Fruit fly (Drosophila melanogaster): ENCODE results near the gene Hip1.

Hip1 gene

dm6 chr3L:12792933-12793448, 19.6 kb upstream of the Hip1 start (continued):
- TF ChIP-seq salr (GFP tag; optimal IDR thresholded peaks at IDR 0.05) (peak; percentile 38 to 87), fd59A (GFP tag; optimal IDR thresholded peaks at IDR 0.05) (peak; percentile 68), CG3032 (tag; optimal IDR thresholded peaks at IDR 0.05) (peak; percentile 91), Met (GFP tag; optimal IDR thresholded peaks at IDR 0.05) (peak; percentile 91), CG7368 (GFP tag; optimal IDR thresholded peaks at IDR 0.05) (peak; percentile 70), Lpt (GFP tag; optimal IDR thresholded peaks at IDR 0.05) (peak; percentile 77), CG10631 (GFP tag; optimal IDR thresholded peaks at IDR 0.05) (peak; percentile 77), Ets21C (GFP tag; optimal IDR thresholded peaks at IDR 0.05) (peak; percentile 68), Sox102F (GFP tag; optimal IDR thresholded peaks at IDR 0.05) (peak; percentile 86), CG11902 (GFP tag; optimal IDR thresholded peaks at IDR 0.05) (peak; percentile 65), CG6808 (GFP tag; optimal IDR thresholded peaks at IDR 0.05) (peak; percentile 91), Hr39 (GFP tag; optimal IDR thresholded peaks at IDR 0.05) (peak; percentile 69), dsx (GFP tag; optimal IDR thresholded peaks at IDR 0.05; ENCODE audit: poor library complexity, severe bottlenecking) (peak; percentile 99), CG6854 (GFP tag; optimal IDR thresholded peaks at IDR 0.05) (peak; percentile 69), Hr4 (GFP tag; optimal IDR thresholded peaks at IDR 0.05) (peak; percentile 79), CG31627 (GFP tag; optimal IDR thresholded peaks at IDR 0.05) (peak; percentile 74), pdm3 (GFP tag; optimal IDR thresholded peaks at IDR 0.05) (peak; percentile 88), cyc (GFP tag; optimal IDR thresholded peaks at IDR 0.05) (peak; percentile 77), CG34406 (GFP tag; optimal IDR thresholded peaks at IDR 0.05) (peak; percentile 87), Eip78C (GFP tag) (peak; percentile 99), Blimp-1 (GFP tag; optimal IDR thresholded peaks at IDR 0.05) (peak; percentile 97), CG4318 (GFP tag; optimal IDR thresholded peaks at IDR 0.05) (peak; percentile 55), Eip93F (GFP tag; optimal IDR thresholded peaks at IDR 0.05) (no peak), CG8319 (GFP tag; optimal IDR thresholded peaks at IDR 0.05) (peak; percentile 57), Hr38 (GFP tag; optimal IDR thresholded peaks at IDR 0.05) (no peak), dac (GFP tag; optimal IDR thresholded peaks at IDR 0.05) (peak; percentile 31), OdsH (GFP tag; optimal IDR thresholded peaks at IDR 0.05) (peak; percentile 84), fkh (GFP tag; optimal IDR thresholded peaks at IDR 0.05) (no peak), lz (GFP tag; optimal IDR thresholded peaks at IDR 0.05) (peak; percentile 88), CG11294 (GFP tag; IDR thresholded peaks at IDR 0.05) (peak; percentile 15; the same call in 1 of the 2 replicates), Sox14 (GFP tag; optimal IDR thresholded peaks at IDR 0.05) (peak; percentile 88), fd85E (GFP tag; optimal IDR thresholded peaks at IDR 0.05) (peak; percentile 57), Ets96B (tag; optimal IDR thresholded peaks at IDR 0.05) (peak; percentile 92), achi (GFP tag; optimal IDR thresholded peaks at IDR 0.05) (peak; percentile 86), CG11762 (GFP tag; optimal IDR thresholded peaks at IDR 0.05; ENCODE audit: insufficient read depth) (peak; percentile 71), CG32006 (GFP tag; optimal IDR thresholded peaks at IDR 0.05) (peak; percentile 87), CG16779 (tag; optimal IDR thresholded peaks at IDR 0.05) (peak; percentile 83)

DNA sequence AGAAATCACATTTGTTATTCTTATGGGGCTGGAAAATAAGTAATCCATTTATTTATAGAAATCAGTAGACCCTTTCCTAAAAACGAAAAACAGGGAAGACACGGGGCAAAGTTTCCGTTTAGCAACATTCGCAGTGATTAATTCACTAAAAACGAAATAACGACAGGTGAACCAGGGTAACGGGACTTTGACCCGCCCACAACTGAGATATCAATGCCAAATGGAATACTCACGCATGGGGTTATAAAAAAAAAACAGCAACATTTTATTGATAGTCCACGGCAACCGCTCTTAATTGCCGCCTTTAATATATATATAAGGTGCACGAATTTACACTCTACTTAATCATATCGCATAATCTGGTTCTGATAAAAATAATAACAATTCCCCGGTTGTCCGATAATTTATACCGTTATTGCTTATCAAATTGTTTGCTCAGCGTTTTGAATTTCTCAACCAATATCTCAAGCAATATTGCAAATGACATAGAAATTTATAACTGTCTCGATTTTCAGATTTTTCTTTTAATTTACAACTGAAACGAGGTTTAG, 18.4 kb upstream of the Hip1 start:
- TF ChIP-seq svp (GFP tag) (peak; percentile 36), Eip93F (GFP tag; optimal IDR thresholded peaks at IDR 0.05) (peak; percentile 46), eg (GFP tag; IDR thresholded peaks at IDR 0.05) (no peak), CG34406 (GFP tag; optimal IDR thresholded peaks at IDR 0.05) (no peak), dsx (GFP tag; optimal IDR thresholded peaks at IDR 0.05; ENCODE audit: poor library complexity, severe bottlenecking) (no peak), vri (GFP tag; optimal IDR thresholded peaks at IDR 0.05) (peak; percentile 7), Eip78C (GFP tag) (peak; percentile 10)

All from whole organism, prepupa.